Fruit fly (Drosophila melanogaster) ovary, adult (tissue): ENCODE measurements around the gene ND-24.
A peak's percentile ranks its signal among the peaks of the same experiment; 100 is the strongest.

ENCODE experiments used
- CG17801 ChIP-seq: fragments of 200-800 bp; optimal IDR thresholded peaks from 2 replicates; lab custom pipeline; 2019; ENCODE audit warnings: missing biosample characterization, mild to moderate bottlenecking, missing genetic modification characterization, moderate library complexity; ENCODE audit not compliant: partially characterized antibody

The ND-24 gene

dm6 chrX:17631996-17632612 is at the start of gene ND-24, which contains the start of gene corolla:
TSS of gene ND-24 (plus strand) at chrX:17632089.
TSS of gene corolla (minus strand) at chrX:17632047.
- TF ChIP-seq CG17801 (GFP tag; lab: Kevin White, UChicago) = peak; percentile 87

dm6 chrX:17582650-17583049 is 49.2 kb upstream of the ND-24 start:
- TF ChIP-seq CG17801 (GFP tag; lab: Kevin White, UChicago) = no peak

dm6 chrX:17583706-17584105 is 48.2 kb upstream of the ND-24 start:
- TF ChIP-seq CG17801 (GFP tag; lab: Kevin White, UChicago) = no peak

dm6 chrX:17585892-17586291 is 46.0 kb upstream of the ND-24 start:
- no peak for TF ChIP-seq CG17801 (GFP tag; lab: Kevin White, UChicago)

- TF ChIP-seq CG17801 (GFP tag; lab: Kevin White, UChicago) = peak; percentile 90
These were observed 43.8 kb upstream of the ND-24 start for dm6 chrX:17588134-17588533.

- no peak for TF ChIP-seq CG17801 (GFP tag; lab: Kevin White, UChicago)
These were observed 43.3 kb upstream of the ND-24 start, which contains the start of gene CG12992 for dm6 chrX:17588565-17588964. TSS of gene CG12992 (plus strand) at chrX:17588865.

dm6 chrX:17594745-17595144 is 37.1 kb upstream of the ND-24 start:
- TF ChIP-seq CG17801 (GFP tag; lab: Kevin White, UChicago) = no peak

- peak; percentile 28 for TF ChIP-seq CG17801 (GFP tag; lab: Kevin White, UChicago)
These were observed 36.1 kb upstream of the ND-24 start for dm6 chrX:17595822-17596221.

dm6 chrX:17597622-17598021 is 34.3 kb upstream of the ND-24 start:
- TF ChIP-seq CG17801 (GFP tag; lab: Kevin White, UChicago) = no peak

- TF ChIP-seq CG17801 (GFP tag; lab: Kevin White, UChicago) = peak; percentile 26
These were observed 32.6 kb upstream of the ND-24 start, which contains the start of gene X11L for dm6 chrX:17599330-17599729. TSS of gene X11L (plus strand) at chrX:17599608.

- no peak for TF ChIP-seq CG17801 (GFP tag; lab: Kevin White, UChicago)
These were observed 29.4 kb upstream of the ND-24 start for dm6 chrX:17602466-17602865.

dm6 chrX:17611455-17611854 is 20.4 kb upstream of the ND-24 start:
- no peak for TF ChIP-seq CG17801 (GFP tag; lab: Kevin White, UChicago)

- no peak for TF ChIP-seq CG17801 (GFP tag; lab: Kevin White, UChicago)
These were observed 9.7 kb upstream of the ND-24 start for dm6 chrX:17622187-17622586.

- TF ChIP-seq CG17801 (GFP tag; lab: Kevin White, UChicago) = no peak
These were observed 7.5 kb upstream of the ND-24 start for dm6 chrX:17624223-17624982.

dm6 chrX:17624983-17625401 is 6.9 kb upstream of the ND-24 start:
- TF ChIP-seq CG17801 (GFP tag; lab: Kevin White, UChicago) = peak; percentile 99

- TF ChIP-seq CG17801 (GFP tag; lab: Kevin White, UChicago) = peak; percentile 91
These were observed 6.1 kb upstream of the ND-24 start for dm6 chrX:17625833-17626232.
